Fruit fly (Drosophila melanogaster): Measurements from ENCODE around the gene RpS5a.
A peak's percentile ranks its signal among the peaks of the same experiment; 100 is the strongest.

Gene RpS5a

DNA sequence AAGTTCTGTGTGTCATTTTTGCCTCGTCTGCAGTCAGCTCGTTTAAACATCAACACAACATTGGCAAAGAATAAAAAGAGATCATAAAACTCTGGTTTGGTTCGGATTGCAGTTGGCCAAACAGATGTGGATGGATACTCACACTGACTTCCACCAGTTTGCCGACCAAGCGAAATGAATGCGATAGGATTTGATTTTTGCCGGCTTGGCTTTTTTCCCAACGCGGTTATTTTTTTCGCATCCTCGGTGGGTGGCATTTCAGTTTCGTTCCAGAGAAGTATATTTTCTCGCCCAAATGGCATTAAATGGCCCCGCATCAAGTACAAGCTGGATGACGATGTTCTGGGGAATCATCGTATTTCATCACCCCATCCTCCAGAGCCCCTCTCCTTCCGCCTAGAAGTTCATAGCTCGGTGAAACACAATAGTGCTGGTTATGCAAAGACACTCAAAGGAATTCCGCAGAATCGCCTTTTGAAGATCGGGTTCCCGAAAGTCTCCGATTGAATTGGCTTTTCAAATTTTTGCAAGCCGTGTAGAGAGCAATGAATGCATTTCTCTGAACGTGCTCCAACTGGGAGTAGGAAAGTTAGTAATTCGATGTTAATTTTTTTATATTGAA lies 37.4 kb downstream of the RpS5a start:
- TF ChIP-seq CG8388 (GFP tag; optimal IDR thresholded peaks at IDR 0.05) (peak; percentile 71), BEAF-32 (GFP tag; optimal IDR thresholded peaks at IDR 0.05) (no peak)

dm6 chrX:17109673-17110072 lies 38.4 kb downstream of the RpS5a start:
- peak; percentile 26 for TF ChIP-seq sd (tag; optimal IDR thresholded peaks at IDR 0.05)
- TF ChIP-seq peb (GFP tag; IDR thresholded peaks at IDR 0.05): no peak
- TF ChIP-seq chinmo (GFP tag; IDR thresholded peaks at IDR 0.05; ENCODE audit: partially characterized antibody): 0 out of 4 replicates have a peak, but pooled peaks have one; percentile 46
- TF ChIP-seq B-H2 (GFP tag; optimal IDR thresholded peaks at IDR 0.05): peak; percentile 4
- peak; percentile 54 for TF ChIP-seq Med (GFP tag)
- TF ChIP-seq CG13894 (tag; optimal IDR thresholded peaks at IDR 0.05): peak; percentile 32
- TF ChIP-seq lab (GFP tag; optimal IDR thresholded peaks at IDR 0.05): peak; percentile 21
- TF ChIP-seq CG15514 (GFP tag; optimal IDR thresholded peaks at IDR 0.05): no peak
- TF ChIP-seq maf-S (GFP tag; optimal IDR thresholded peaks at IDR 0.05): no peak

DNA sequence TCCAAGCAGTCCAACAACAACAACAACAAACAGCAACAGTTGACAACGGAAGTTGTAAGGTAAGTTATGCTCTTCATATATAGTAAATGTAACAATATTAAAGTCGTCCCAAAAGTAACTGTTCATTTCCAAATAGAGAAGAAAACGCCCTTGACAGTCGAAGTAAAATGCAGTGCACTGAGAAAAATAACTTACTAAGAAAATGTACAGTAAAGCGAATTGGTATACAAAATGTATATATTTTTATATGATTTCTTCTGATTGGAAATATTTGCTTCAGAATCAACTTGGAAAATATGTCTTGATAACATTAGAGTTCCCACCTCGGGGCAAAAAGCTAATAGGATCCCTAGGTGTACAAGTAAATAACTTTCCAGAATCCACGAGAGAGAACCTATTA lies 40.1 kb downstream of the RpS5a start:
- TF ChIP-seq MBD-R2 (GFP tag; IDR thresholded peaks at IDR 0.05) (no peak), YL-1 (GFP tag; optimal IDR thresholded peaks at IDR 0.05) (no peak), dmrt99B (tag; optimal IDR thresholded peaks at IDR 0.05) (peak; percentile 11), Xrp1 (GFP tag; IDR thresholded peaks at IDR 0.05) (0 out of 2 replicates have a peak, but pooled peaks have one; percentile 17), CG15269 (tag; optimal IDR thresholded peaks at IDR 0.05) (peak; percentile 28), insv (GFP tag; optimal IDR thresholded peaks at IDR 0.05) (peak in 1 of 2 experiments; percentile 82), wek (GFP tag; optimal IDR thresholded peaks at IDR 0.05) (no peak), klu (GFP tag; IDR thresholded peaks at IDR 0.05) (no peak), row (GFP tag; IDR thresholded peaks at IDR 0.05) (no peak), CG7839 (tag; optimal IDR thresholded peaks at IDR 0.05) (peak; percentile 6), croc (GFP tag; conservative IDR thresholded peaks at IDR 0.05) (no peak), Camta (GFP tag; optimal IDR thresholded peaks at IDR 0.05) (no peak), ash1 (GFP tag; optimal IDR thresholded peaks at IDR 0.05) (no peak), wor (GFP tag; IDR thresholded peaks at IDR 0.05) (no peak), Lim3 (GFP tag; IDR thresholded peaks at IDR 0.05) (no peak), CG12155 (GFP tag; optimal IDR thresholded peaks at IDR 0.05) (no peak), CG14014 (GFP tag; IDR thresholded peaks at IDR 0.05) (no peak), CG6813 (GFP tag; optimal IDR thresholded peaks at IDR 0.05) (no peak), BtbVII (GFP tag; optimal IDR thresholded peaks at IDR 0.05) (no peak), Asciz (GFP tag; optimal IDR thresholded peaks at IDR 0.05) (no peak), CG5245 (GFP tag; optimal IDR thresholded peaks at IDR 0.05) (no peak), Sin3A (optimal IDR thresholded peaks at IDR 0.05) (no peak), CG11504 (tag; optimal IDR thresholded peaks at IDR 0.05) (peak; percentile 11), CG1602 (GFP tag; optimal IDR thresholded peaks at IDR 0.05) (no peak), CG7963 (GFP tag; IDR thresholded peaks at IDR 0.05; ENCODE audit: partially characterized antibody) (no peak), tll (GFP tag; optimal IDR thresholded peaks at IDR 0.05) (no peak), ind (GFP tag; optimal IDR thresholded peaks at IDR 0.05) (no peak), ap (GFP tag; IDR thresholded peaks at IDR 0.05) (no peak), lilli (GFP tag; optimal IDR thresholded peaks at IDR 0.05) (no peak), Atf3 (GFP tag; optimal IDR thresholded peaks at IDR 0.05) (no peak), CG18262 (tag; optimal IDR thresholded peaks at IDR 0.05) (peak; percentile 10), CG7271 (tag; optimal IDR thresholded peaks at IDR 0.05) (no peak), CG10979 (tag; optimal IDR thresholded peaks at IDR 0.05) (peak; percentile 1), gem (tag; optimal IDR thresholded peaks at IDR 0.05) (peak; percentile 43), CG9437 (GFP tag; optimal IDR thresholded peaks at IDR 0.05) (no peak), Hr51 (GFP tag; optimal IDR thresholded peaks at IDR 0.05) (peak in 1 of 2 experiments; percentile 11)

Measured in whole organism, embryonic.